Worm (Caenorhabditis elegans): ENCODE data around the gene pqm-1.
A peak's percentile ranks its signal among the peaks of the same experiment; 100 is the strongest.

- TF ChIP-seq snpc-4 (tag; optimal IDR thresholded peaks at IDR 0.05) (peak; percentile 8), ama-1 (optimal IDR thresholded peaks at IDR 0.05) (no peak), aly-2 (tag; optimal IDR thresholded peaks at IDR 0.05) (no peak), ztf-11 (tag; optimal IDR thresholded peaks at IDR 0.05) (no peak), peb-1 (tag; optimal IDR thresholded peaks at IDR 0.05) (no peak), nhr-25 (tag; optimal IDR thresholded peaks at IDR 0.05) (peak; percentile 20), mab-5 (tag; optimal IDR thresholded peaks at IDR 0.05) (no peak), sem-4 (tag; optimal IDR thresholded peaks at IDR 0.05) (no peak)
These were observed 49.3 kb downstream of the pqm-1 start for ce11 chrII:11103052-11103451.
